Fruit fly (Drosophila melanogaster) whole organism, prepupa: ENCODE results near the gene CG31111.

Experiments
- Blimp-1 ChIP-seq: fragments of 200-800 bp; sonication (Bioruptor generic); optimal IDR thresholded peaks from 3 replicates; lab custom pipeline; 2017; ENCODE audit warnings: missing biosample characterization, missing genetic modification characterization, mild to moderate bottlenecking, moderate library complexity, missing genetic modification reagents
- CG10631 ChIP-seq: fragments of 200-800 bp; sonication (Bioruptor generic); optimal IDR thresholded peaks from 2 replicates; lab custom pipeline; 2016; ENCODE audit warnings: missing biosample characterization, missing genetic modification characterization
- CG10669 ChIP-seq: fragments of 200-800 bp; sonication (Bioruptor generic); optimal IDR thresholded peaks from 3 replicates; lab custom pipeline; 2018; ENCODE audit warnings: missing biosample characterization, mild to moderate bottlenecking, missing genetic modification characterization, moderate library complexity
- CG11294 ChIP-seq: fragments of 200-800 bp; sonication (Bioruptor generic); IDR thresholded peaks from 2 replicates; pipeline ENCODE4 v1.3.6; 2022; ENCODE audit warnings: missing biosample characterization, missing genetic modification characterization
- CG11762 ChIP-seq: fragments of 200-800 bp; sonication (Bioruptor generic); optimal IDR thresholded peaks from 3 replicates; lab custom pipeline; 2016; ENCODE audit warnings: missing biosample characterization, missing genetic modification characterization; ENCODE audit not compliant: insufficient read depth
- CG15336 ChIP-seq: fragments of 200-800 bp; sonication (Bioruptor generic); IDR thresholded peaks from 2 replicates; pipeline ENCODE4 v1.3.6; 2022; ENCODE audit warnings: missing biosample characterization, missing genetic modification characterization
- CG3032 ChIP-seq: fragments of 200-800 bp; optimal IDR thresholded peaks from 2 replicates; lab custom pipeline; 2019; ENCODE audit warnings: missing biosample characterization, mild to moderate bottlenecking, missing genetic modification characterization, moderate library complexity
- CG31627 ChIP-seq: fragments of 200-800 bp; sonication (Bioruptor generic); optimal IDR thresholded peaks from 3 replicates; lab custom pipeline; 2016; ENCODE audit warnings: missing biosample characterization, missing genetic modification characterization
- CG3919 ChIP-seq: fragments of 200-800 bp; sonication (Bioruptor generic); optimal IDR thresholded peaks from 3 replicates; lab custom pipeline; 2016; ENCODE audit warnings: missing biosample characterization, missing genetic modification characterization
- CG6163 ChIP-seq: fragments of 200-800 bp; sonication (Bioruptor generic); IDR thresholded peaks from 3 replicates; pipeline ENCODE4 v1.3.6; 2022; ENCODE audit warnings: missing biosample characterization, missing genetic modification characterization
- CG6792 ChIP-seq: fragments of 200-800 bp; sonication (Bioruptor generic); optimal IDR thresholded peaks from 3 replicates; lab custom pipeline; 2016; ENCODE audit warnings: missing biosample characterization, missing genetic modification characterization
- CG6808 ChIP-seq: fragments of 200-800 bp; sonication (Bioruptor generic); optimal IDR thresholded peaks from 3 replicates; lab custom pipeline; 2017; ENCODE audit warnings: missing biosample characterization, missing genetic modification characterization, mild to moderate bottlenecking, moderate library complexity, missing genetic modification reagents
- CG6854 ChIP-seq: fragments of 200-800 bp; sonication (Bioruptor generic); optimal IDR thresholded peaks from 2 replicates; lab custom pipeline; 2017; ENCODE audit warnings: missing biosample characterization, mild to moderate bottlenecking, missing genetic modification characterization
- CG8119 ChIP-seq: fragments of 200-800 bp; sonication (Bioruptor generic); IDR thresholded peaks from 3 replicates; pipeline ENCODE4 v1.3.6; 2022; ENCODE audit warnings: missing biosample characterization, missing genetic modification characterization
- CG8319 ChIP-seq: fragments of 200-800 bp; sonication (Bioruptor generic); optimal IDR thresholded peaks from 3 replicates; lab custom pipeline; 2016; ENCODE audit warnings: missing biosample characterization, missing genetic modification characterization
- CG9139 ChIP-seq: fragments of 200-800 bp; sonication (Bioruptor generic); optimal IDR thresholded peaks from 3 replicates; lab custom pipeline; 2017; ENCODE audit warnings: missing biosample characterization, mild to moderate bottlenecking, missing genetic modification characterization
- Eip75B ChIP-seq: fragments of 200-800 bp; sonication (Bioruptor generic); optimal IDR thresholded peaks from 3 replicates; lab custom pipeline; 2016; ENCODE audit warnings: missing biosample characterization, missing genetic modification characterization
- Eip93F ChIP-seq: fragments of 200-800 bp; sonication (Bioruptor generic); optimal IDR thresholded peaks from 2 replicates; lab custom pipeline; 2016; ENCODE audit warnings: missing biosample characterization, mild to moderate bottlenecking, missing genetic modification characterization
- Ets21C ChIP-seq: fragments of 200-800 bp; sonication (Bioruptor generic); optimal IDR thresholded peaks from 3 replicates; lab custom pipeline; 2016; ENCODE audit warnings: missing biosample characterization, missing genetic modification characterization
- Gug ChIP-seq: fragments of 200-800 bp; sonication (Bioruptor generic); IDR thresholded peaks from 2 replicates; pipeline ENCODE4 v1.3.6; 2022; ENCODE audit warnings: missing biosample characterization, missing genetic modification characterization
- Hr38 ChIP-seq: sonication (Bioruptor generic); optimal IDR thresholded peaks from 2 replicates; lab custom pipeline; 2016; ENCODE audit warnings: missing biosample characterization, missing genetic modification characterization
- Hr4 ChIP-seq: fragments of 200-800 bp; sonication (Bioruptor generic); optimal IDR thresholded peaks from 3 replicates; lab custom pipeline; 2016; ENCODE audit warnings: missing biosample characterization, missing genetic modification characterization
- Lpt ChIP-seq: fragments of 200-800 bp; sonication (Bioruptor generic); optimal IDR thresholded peaks from 3 replicates; lab custom pipeline; 2016; ENCODE audit warnings: missing biosample characterization, missing genetic modification characterization
- OdsH ChIP-seq: fragments of 200-800 bp; sonication (Bioruptor generic); optimal IDR thresholded peaks from 3 replicates; lab custom pipeline; 2016; ENCODE audit warnings: missing biosample characterization, missing genetic modification characterization
- Sox102F ChIP-seq: fragments of 200-800 bp; sonication (Bioruptor generic); optimal IDR thresholded peaks from 2 replicates; lab custom pipeline; 2016; ENCODE audit warnings: missing biosample characterization, mild to moderate bottlenecking, missing genetic modification characterization
- Sox14 ChIP-seq: fragments of 200-800 bp; sonication (Bioruptor generic); optimal IDR thresholded peaks from 3 replicates; lab custom pipeline; 2016; ENCODE audit warnings: missing biosample characterization, missing genetic modification characterization
- Sox15 ChIP-seq: fragments of 200-800 bp; sonication (Bioruptor generic); optimal IDR thresholded peaks from 3 replicates; lab custom pipeline; 2016; ENCODE audit warnings: missing biosample characterization, missing genetic modification characterization
- achi ChIP-seq: fragments of 200-800 bp; sonication (Bioruptor generic); optimal IDR thresholded peaks from 3 replicates; lab custom pipeline; 2016; ENCODE audit warnings: missing biosample characterization, missing genetic modification characterization
- acj6 ChIP-seq: fragments of 200-800 bp; sonication (Bioruptor generic); optimal IDR thresholded peaks from 3 replicates; lab custom pipeline; 2016; ENCODE audit warnings: missing biosample characterization, missing genetic modification characterization
- dac ChIP-seq: fragments of 200-800 bp; sonication (Bioruptor generic); optimal IDR thresholded peaks from 2 replicates; lab custom pipeline; 2017; ENCODE audit warnings: missing biosample characterization, mild to moderate bottlenecking, missing genetic modification characterization
- eg ChIP-seq: fragments of 200-800 bp; sonication (Bioruptor generic); IDR thresholded peaks from 3 replicates; pipeline ENCODE4 v1.3.6; 2022; ENCODE audit warnings: missing biosample characterization, missing genetic modification characterization
- esn ChIP-seq: fragments of 200-800 bp; sonication (Bioruptor generic); optimal IDR thresholded peaks from 2 replicates; lab custom pipeline; 2016; ENCODE audit warnings: missing biosample characterization, mild to moderate bottlenecking, missing genetic modification characterization, moderate library complexity
- fd85E ChIP-seq: fragments of 200-800 bp; sonication (Bioruptor generic); optimal IDR thresholded peaks from 3 replicates; lab custom pipeline; 2016; ENCODE audit warnings: missing biosample characterization, missing genetic modification characterization
- lz ChIP-seq: fragments of 200-800 bp; sonication (Bioruptor generic); optimal IDR thresholded peaks from 3 replicates; lab custom pipeline; 2016; ENCODE audit warnings: missing biosample characterization, missing genetic modification characterization
- net ChIP-seq: fragments of 200-800 bp; sonication (Bioruptor generic); optimal IDR thresholded peaks from 3 replicates; lab custom pipeline; 2016; ENCODE audit warnings: missing biosample characterization, missing genetic modification characterization
- salr ChIP-seq, 2 experiments: fragments of 200-800 bp; sonication (Bioruptor generic); optimal IDR thresholded peaks; 3 replicates each; lab custom pipeline; 2016 to 2018; ENCODE audit warnings: missing biosample characterization in 2 of 2, missing genetic modification characterization in 2 of 2, mild to moderate bottlenecking in 1 of 2

The CG31111 gene

dm6 chr3R:25024895-25025557 is 31.0 kb downstream of the CG31111 start, which contains the start of the genes EMC6 and Hr96 (continued):
- TF ChIP-seq CG8119 (GFP tag; lab: Robert Waterston, UW) (peak; percentile 84), CG10669 (GFP tag; lab: Kevin White, UChicago) (peak; percentile 87), Hr4 (GFP tag; lab: Kevin White, UChicago) (peak; percentile 94), OdsH (GFP tag; lab: Kevin White, UChicago) (peak; percentile 94), fd85E (GFP tag; lab: Kevin White, UChicago) (peak; percentile 62), esn (peak; percentile 95), CG6854 (GFP tag; lab: Kevin White, UChicago) (peak; percentile 73), acj6 (peak; percentile 94), CG31627 (GFP tag; lab: Kevin White, UChicago) (peak; percentile 93), Eip75B (GFP tag; lab: Kevin White, UChicago) (peak; percentile 93), lz (GFP tag; lab: Kevin White, UChicago) (peak; percentile 94), Hr38 (GFP tag; lab: Kevin White, UChicago) (peak; percentile 54), CG3032 (tag; lab: Kevin White, UChicago) (peak; percentile 90), achi (GFP tag; lab: Kevin White, UChicago) (peak; percentile 88), salr (GFP tag; optimal IDR thresholded peaks at IDR 0.05; lab: Kevin White, UChicago) (peak in 1 of 2 experiments; percentile 89), Gug (peak; percentile 92), CG11762 (GFP tag; lab: Kevin White, UChicago) (peak; percentile 87), net (GFP tag; lab: Kevin White, UChicago) (peak; percentile 90), dac (peak; percentile 77), CG3919 (peak; percentile 94), Eip93F (GFP tag; lab: Kevin White, UChicago) (peak; percentile 83), Lpt (GFP tag; lab: Kevin White, UChicago) (peak; percentile 81), eg (GFP tag; lab: Robert Waterston, UW) (peak; percentile 94), Sox14 (GFP tag; lab: Kevin White, UChicago) (peak; percentile 93), Sox15 (GFP tag; lab: Kevin White, UChicago) (peak; percentile 87)

DNA sequence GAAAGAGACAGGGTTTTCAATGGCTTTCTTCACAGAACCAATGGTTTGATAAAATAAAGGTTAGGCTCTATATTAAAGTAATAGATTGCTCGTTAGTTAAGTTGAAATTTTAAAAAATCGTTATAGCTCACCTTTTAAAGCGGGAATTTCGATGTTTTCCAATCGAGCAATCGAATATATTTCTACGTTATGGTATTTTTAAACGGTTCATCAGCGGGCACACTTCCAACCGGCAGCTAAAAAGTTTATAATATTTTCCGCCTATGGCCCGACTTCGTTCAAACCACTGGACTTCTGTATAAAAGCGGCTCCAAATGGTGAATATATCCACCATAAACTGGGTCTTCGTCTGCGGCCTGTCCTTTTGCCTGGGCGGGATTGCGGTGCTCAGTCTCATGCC is 32.9 kb downstream of the CG31111 start, which contains the start of gene beta4GalT7:
Gene beta4GalT7 (plus strand): TSS at position 201 of the 400 bp plus-strand sequence.
- TF ChIP-seq Sox102F (no peak), CG6792 (GFP tag; lab: Kevin White, UChicago) (no peak), Eip75B (GFP tag; lab: Kevin White, UChicago) (no peak), CG9139 (GFP tag; lab: Kevin White, UChicago) (no peak), Blimp-1 (GFP tag; lab: Kevin White, UChicago) (no peak)

DNA sequence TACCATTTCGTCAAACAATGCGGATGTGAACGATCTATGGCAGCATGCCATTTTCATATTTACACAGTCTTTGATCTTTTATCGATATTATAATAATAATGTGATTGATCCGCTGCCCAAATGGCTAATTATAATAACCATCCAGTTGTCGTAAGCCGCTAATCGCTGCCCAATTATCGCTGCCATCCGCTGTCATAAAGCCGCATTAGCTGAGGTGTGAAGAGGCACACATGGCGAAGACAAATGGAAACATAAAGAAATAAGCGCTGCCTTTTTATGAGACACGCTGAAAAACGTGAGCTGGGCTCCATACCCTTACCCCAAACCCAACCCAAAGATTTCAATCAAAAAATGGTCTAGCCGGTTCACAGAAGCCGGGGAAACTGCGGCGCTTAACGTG is 44.0 kb downstream of the CG31111 start:
- no peak for TF ChIP-seq eg (GFP tag; lab: Robert Waterston, UW)
- no peak for TF ChIP-seq CG15336
- no peak for TF ChIP-seq Ets21C (GFP tag; lab: Kevin White, UChicago)
- no peak for TF ChIP-seq Hr4 (GFP tag; lab: Kevin White, UChicago)
- no peak for TF ChIP-seq CG3919
- TF ChIP-seq achi (GFP tag; lab: Kevin White, UChicago): no peak
- no peak for TF ChIP-seq CG8319 (GFP tag; lab: Kevin White, UChicago)
- TF ChIP-seq CG6163 (GFP tag; lab: Robert Waterston, UW): no peak
- TF ChIP-seq CG10631 (GFP tag; lab: Kevin White, UChicago): no peak
- no peak for TF ChIP-seq CG11294 (GFP tag; lab: Robert Waterston, UW)
- TF ChIP-seq Gug: no peak
- TF ChIP-seq CG6808 (GFP tag; lab: Kevin White, UChicago): no peak
